Fruit fly (Drosophila melanogaster) whole organism, prepupa: ENCODE results near the gene CG6674.
A peak's percentile ranks its signal among the peaks of the same experiment; 100 is the strongest.

Experiments
- CG11294 ChIP-seq: fragments of 200-800 bp; sonication (Bioruptor generic); IDR thresholded peaks from 2 replicates; pipeline ENCODE4 v1.3.6; 2022; ENCODE audit warnings: missing biosample characterization, missing genetic modification characterization
- CG11762 ChIP-seq: fragments of 200-800 bp; sonication (Bioruptor generic); optimal IDR thresholded peaks from 3 replicates; lab custom pipeline; 2016; ENCODE audit warnings: missing biosample characterization, missing genetic modification characterization; ENCODE audit not compliant: insufficient read depth
- CG15336 ChIP-seq: fragments of 200-800 bp; sonication (Bioruptor generic); IDR thresholded peaks from 2 replicates; pipeline ENCODE4 v1.3.6; 2022; ENCODE audit warnings: missing biosample characterization, missing genetic modification characterization
- CG1621 ChIP-seq: fragments of 200-800 bp; sonication (Bioruptor generic); optimal IDR thresholded peaks from 3 replicates; lab custom pipeline; 2018; ENCODE audit warnings: missing biosample characterization, mild to moderate bottlenecking, missing genetic modification characterization
- CG16779 ChIP-seq: fragments of 200-800 bp; sonication (Bioruptor generic); optimal IDR thresholded peaks from 3 replicates; lab custom pipeline; 2017; ENCODE audit warnings: missing biosample characterization, mild to moderate bottlenecking, missing genetic modification characterization
- CG3032 ChIP-seq: fragments of 200-800 bp; optimal IDR thresholded peaks from 2 replicates; lab custom pipeline; 2019; ENCODE audit warnings: missing biosample characterization, mild to moderate bottlenecking, missing genetic modification characterization, moderate library complexity
- CG32006 ChIP-seq: fragments of 200-800 bp; sonication (Bioruptor generic); optimal IDR thresholded peaks from 3 replicates; lab custom pipeline; 2017; ENCODE audit warnings: missing biosample characterization, mild to moderate bottlenecking, missing genetic modification characterization
- CG34406 ChIP-seq: fragments of 200-800 bp; sonication (Bioruptor generic); optimal IDR thresholded peaks from 3 replicates; lab custom pipeline; 2016; ENCODE audit warnings: missing biosample characterization, missing genetic modification characterization
- CG6163 ChIP-seq: fragments of 200-800 bp; sonication (Bioruptor generic); IDR thresholded peaks from 3 replicates; pipeline ENCODE4 v1.3.6; 2022; ENCODE audit warnings: missing biosample characterization, missing genetic modification characterization
- CG8319 ChIP-seq: fragments of 200-800 bp; sonication (Bioruptor generic); optimal IDR thresholded peaks from 3 replicates; lab custom pipeline; 2016; ENCODE audit warnings: missing biosample characterization, missing genetic modification characterization
- CG9139 ChIP-seq: fragments of 200-800 bp; sonication (Bioruptor generic); optimal IDR thresholded peaks from 3 replicates; lab custom pipeline; 2017; ENCODE audit warnings: missing biosample characterization, mild to moderate bottlenecking, missing genetic modification characterization
- Eip78C ChIP-seq: fragments of 200-800 bp; sonication (Bioruptor generic); peaks from one replicate; lab custom pipeline; 2016; ENCODE audit warnings: missing biosample characterization, missing genetic modification characterization
- Ets96B ChIP-seq: fragments of 200-800 bp; optimal IDR thresholded peaks from 2 replicates; lab custom pipeline; 2019; ENCODE audit warnings: missing biosample characterization, mild to moderate bottlenecking, missing genetic modification characterization, moderate library complexity
- Hr38 ChIP-seq: sonication (Bioruptor generic); optimal IDR thresholded peaks from 2 replicates; lab custom pipeline; 2016; ENCODE audit warnings: missing biosample characterization, missing genetic modification characterization
- OdsH ChIP-seq: fragments of 200-800 bp; sonication (Bioruptor generic); optimal IDR thresholded peaks from 3 replicates; lab custom pipeline; 2016; ENCODE audit warnings: missing biosample characterization, missing genetic modification characterization
- Smox ChIP-seq: fragments of 200-800 bp; sonication (Bioruptor generic); optimal IDR thresholded peaks from 3 replicates; lab custom pipeline; 2016; ENCODE audit warnings: missing biosample characterization, missing genetic modification characterization
- Sox102F ChIP-seq: fragments of 200-800 bp; sonication (Bioruptor generic); optimal IDR thresholded peaks from 2 replicates; lab custom pipeline; 2016; ENCODE audit warnings: missing biosample characterization, mild to moderate bottlenecking, missing genetic modification characterization
- Sox14 ChIP-seq: fragments of 200-800 bp; sonication (Bioruptor generic); optimal IDR thresholded peaks from 3 replicates; lab custom pipeline; 2016; ENCODE audit warnings: missing biosample characterization, missing genetic modification characterization
- cyc ChIP-seq: fragments of 200-800 bp; sonication (Bioruptor generic); optimal IDR thresholded peaks from 3 replicates; lab custom pipeline; 2016; ENCODE audit warnings: missing biosample characterization, missing genetic modification characterization
- dsx ChIP-seq: fragments of 200-800 bp; optimal IDR thresholded peaks from 3 replicates; lab custom pipeline; 2019; ENCODE audit warnings: missing biosample characterization, mild to moderate bottlenecking, missing genetic modification characterization, moderate library complexity; ENCODE audit not compliant: poor library complexity, severe bottlenecking
- eg ChIP-seq: fragments of 200-800 bp; sonication (Bioruptor generic); IDR thresholded peaks from 3 replicates; pipeline ENCODE4 v1.3.6; 2022; ENCODE audit warnings: missing biosample characterization, missing genetic modification characterization
- fd59A ChIP-seq: fragments of 200-800 bp; sonication (Bioruptor generic); optimal IDR thresholded peaks from 2 replicates; lab custom pipeline; 2017; ENCODE audit warnings: missing biosample characterization, mild to moderate bottlenecking, missing genetic modification characterization, missing genetic modification reagents
- fkh ChIP-seq: fragments of 200-800 bp; sonication (Bioruptor generic); optimal IDR thresholded peaks from 3 replicates; lab custom pipeline; 2017; ENCODE audit warnings: missing biosample characterization, mild to moderate bottlenecking, missing genetic modification characterization, moderate library complexity
- lz ChIP-seq: fragments of 200-800 bp; sonication (Bioruptor generic); optimal IDR thresholded peaks from 3 replicates; lab custom pipeline; 2016; ENCODE audit warnings: missing biosample characterization, missing genetic modification characterization
- net ChIP-seq: fragments of 200-800 bp; sonication (Bioruptor generic); optimal IDR thresholded peaks from 3 replicates; lab custom pipeline; 2016; ENCODE audit warnings: missing biosample characterization, missing genetic modification characterization
- pdm3 ChIP-seq: fragments of 200-800 bp; sonication (Bioruptor generic); optimal IDR thresholded peaks from 3 replicates; lab custom pipeline; 2016; ENCODE audit warnings: missing biosample characterization, missing genetic modification characterization
- salr ChIP-seq, 2 experiments: fragments of 200-800 bp; sonication (Bioruptor generic); optimal IDR thresholded peaks; 3 replicates each; lab custom pipeline; 2016 to 2018; ENCODE audit warnings: missing biosample characterization in 2 of 2, missing genetic modification characterization in 2 of 2, mild to moderate bottlenecking in 1 of 2
- svp ChIP-seq: fragments of 200-800 bp; sonication (Bioruptor generic); peaks from one replicate; lab custom pipeline; 2016; ENCODE audit warnings: missing biosample characterization, missing genetic modification characterization
- topi ChIP-seq: fragments of 200-800 bp; sonication (Bioruptor generic); optimal IDR thresholded peaks from 3 replicates; lab custom pipeline; 2016; ENCODE audit warnings: missing biosample characterization, missing genetic modification characterization

Gene CG6674

DNA sequence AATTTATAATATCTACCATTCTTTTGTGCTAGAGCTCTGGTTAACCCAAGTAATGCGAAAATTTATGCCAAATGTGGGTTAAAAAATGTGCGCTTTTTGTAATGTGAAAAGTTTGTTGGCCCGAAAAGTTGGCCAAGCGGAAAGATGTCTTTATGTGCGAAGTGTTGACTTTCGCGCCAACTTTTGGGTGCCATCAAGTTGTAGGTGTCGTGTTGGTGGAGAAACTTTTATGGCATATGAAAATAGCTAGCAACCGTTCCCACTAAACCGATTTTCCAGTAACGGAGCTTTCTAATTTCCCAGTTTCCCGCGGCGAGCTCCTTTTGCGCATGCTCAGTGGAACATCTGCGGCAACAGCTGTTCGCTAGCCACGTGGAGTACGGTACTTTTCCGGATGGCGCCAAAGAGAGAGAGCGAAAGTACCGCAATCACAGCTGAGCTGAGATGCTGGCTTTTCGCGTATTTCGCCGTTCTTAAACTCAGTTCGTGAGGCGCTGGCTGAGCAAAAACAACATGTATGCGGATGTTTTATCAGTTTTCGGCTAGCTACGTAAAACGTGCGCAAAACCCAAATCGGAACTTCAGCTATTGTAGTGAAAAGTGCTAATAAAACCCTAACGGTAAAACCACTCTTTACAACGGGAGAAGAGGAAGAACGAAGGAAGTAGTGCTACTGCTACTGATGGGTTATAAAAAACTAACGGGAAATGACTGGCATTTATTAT lies 2.5 kb upstream of the CG6674 start, which contains the start of gene dpr6:
Gene dpr6, plus strand, starts transcription at position 480 of the 725 bp plus-strand sequence.
- TF ChIP-seq CG3032 (no peak), Sox102F (GFP tag; lab: Kevin White, UChicago) (no peak), dsx (no peak), Hr38 (GFP tag; lab: Kevin White, UChicago) (no peak), svp (GFP tag; lab: Kevin White, UChicago) (peak; percentile 7)

DNA sequence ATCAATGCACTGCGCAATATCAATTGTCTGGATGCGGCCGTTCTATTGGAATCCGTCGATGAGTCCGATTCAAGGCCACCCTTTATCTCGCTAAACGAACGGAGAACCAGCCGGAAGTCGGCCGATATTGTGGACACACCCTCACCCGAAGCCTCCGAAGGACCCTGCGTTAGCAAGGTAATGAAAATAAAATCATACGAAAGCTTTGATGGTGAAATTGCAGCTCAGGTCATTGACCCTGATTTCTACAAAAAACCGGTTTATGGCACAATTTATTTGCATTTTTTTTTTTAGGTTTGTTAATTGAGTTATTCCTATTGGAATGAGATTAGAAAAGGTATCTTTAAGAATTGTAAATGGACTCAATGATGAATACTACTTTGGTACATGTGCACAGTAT lies 2.7 kb downstream of the CG6674 start:
- TF ChIP-seq fd59A (GFP tag; lab: Kevin White, UChicago) (no peak), Sox102F (GFP tag; lab: Kevin White, UChicago) (no peak), fkh (no peak), CG9139 (GFP tag; lab: Kevin White, UChicago) (no peak), CG34406 (GFP tag; lab: Kevin White, UChicago) (no peak), cyc (no peak), CG15336 (GFP tag; lab: Robert Waterston, UW) (no peak), Smox (GFP tag; lab: Kevin White, UChicago) (no peak), CG11294 (GFP tag; lab: Robert Waterston, UW) (no peak), Ets96B (no peak), eg (GFP tag; lab: Robert Waterston, UW) (no peak), CG32006 (no peak)

DNA sequence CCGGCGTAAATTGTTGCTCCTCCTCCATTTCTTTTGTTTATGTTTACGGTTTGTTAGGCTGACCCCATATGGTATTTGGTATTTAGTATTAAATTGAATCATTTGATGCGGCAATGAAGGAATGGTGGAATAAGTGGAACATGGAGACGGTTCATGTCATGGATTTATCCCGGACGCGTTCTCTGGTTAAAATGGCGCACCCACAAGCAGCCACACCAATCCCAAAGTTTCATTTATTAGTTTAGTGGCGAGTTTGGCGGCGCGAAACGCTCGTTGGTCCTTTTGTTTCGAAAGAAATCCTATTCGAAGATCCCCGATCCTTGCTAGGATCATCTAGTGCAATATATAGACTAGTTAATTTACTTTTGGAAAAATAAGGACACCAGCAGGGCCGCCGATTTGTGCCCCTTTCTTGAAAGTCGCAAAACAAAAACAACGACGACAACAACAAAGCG lies 3.6 kb downstream of the CG6674 start, which contains the start of the genes CG6685 and Dronc:
Gene CG6685, minus strand, starts transcription at position 51 of the 455 bp plus-strand sequence.
Gene Dronc, plus strand, starts transcription at position 213 of the 455 bp plus-strand sequence.
- TF ChIP-seq Eip78C (GFP tag; lab: Kevin White, UChicago) (peak; percentile 35), salr (GFP tag; optimal IDR thresholded peaks at IDR 0.05; lab: Kevin White, UChicago) (no peak), CG1621 (peak; percentile 99), svp (GFP tag; lab: Kevin White, UChicago) (peak; percentile 99), Sox14 (GFP tag; lab: Kevin White, UChicago) (peak; percentile 92), CG3032 (no peak)

DNA sequence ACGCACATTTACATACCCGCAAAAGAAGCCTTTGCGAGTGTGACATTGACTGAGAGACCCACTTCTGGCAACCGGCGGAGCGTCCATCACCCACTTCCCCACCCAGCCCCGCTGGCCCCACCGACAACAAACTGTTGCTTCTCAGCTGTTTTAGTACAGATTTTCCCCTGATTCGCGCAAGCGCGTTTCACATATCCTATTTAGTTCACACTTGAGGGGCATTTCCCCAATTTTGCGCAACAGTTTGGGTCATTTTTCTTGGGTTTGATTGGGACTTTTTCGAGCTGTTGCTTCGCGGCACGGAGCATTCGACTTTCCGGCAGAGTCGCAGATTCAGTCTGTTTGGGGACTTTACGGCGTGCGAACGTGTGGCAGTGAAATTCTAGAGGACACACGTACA lies 44.7 kb downstream of the CG6674 start:
- TF ChIP-seq CG11762 (GFP tag; lab: Kevin White, UChicago) (no peak), CG6163 (GFP tag; lab: Robert Waterston, UW) (no peak), lz (GFP tag; lab: Kevin White, UChicago) (no peak), eg (GFP tag; lab: Robert Waterston, UW) (no peak), CG8319 (GFP tag; lab: Kevin White, UChicago) (no peak), topi (GFP tag; lab: Kevin White, UChicago) (no peak), dsx (no peak), pdm3 (GFP tag; lab: Kevin White, UChicago) (no peak), CG9139 (GFP tag; lab: Kevin White, UChicago) (no peak), Eip78C (GFP tag; lab: Kevin White, UChicago) (no peak), net (no peak), OdsH (GFP tag; lab: Kevin White, UChicago) (no peak), CG15336 (GFP tag; lab: Robert Waterston, UW) (no peak), CG16779 (no peak)
